Fruit fly (Drosophila melanogaster) S2 (cell line): Measurements from ENCODE around the gene CG15258.

ENCODE experiments used
- CG8478 ChIP-seq: fragments of >200 bp; optimal IDR thresholded peaks from 2 replicates; lab custom pipeline; 2018
- CTCF ChIP-seq, 2 experiments: fragments of >200 bp; optimal IDR thresholded peaks; 2 replicates each; lab custom pipeline; 2018

CG15258 gene

dm6 chr2L:15361527-15361926, at the start of gene CG15258:
Gene CG15258, minus strand, starts transcription at chr2L:15361627.
- TF ChIP-seq CTCF (optimal IDR thresholded peaks at IDR 0.05; lab: Kevin White, UChicago), result no peak
- TF ChIP-seq CG8478, result no peak

- no peak for TF ChIP-seq CG8478
- TF ChIP-seq CTCF (optimal IDR thresholded peaks at IDR 0.05; lab: Kevin White, UChicago), result no peak
Measured at dm6 chr2L:15410250-15410649, 48.8 kb upstream of the CG15258 start.

- TF ChIP-seq CG8478, result no peak
- no peak for TF ChIP-seq CTCF (optimal IDR thresholded peaks at IDR 0.05; lab: Kevin White, UChicago)
Measured at dm6 chr2L:15409108-15409507, 47.7 kb upstream of the CG15258 start.

dm6 chr2L:15407514-15407913, 46.1 kb upstream of the CG15258 start:
- TF ChIP-seq CTCF (optimal IDR thresholded peaks at IDR 0.05; lab: Kevin White, UChicago) (no peak), CG8478 (no peak)

dm6 chr2L:15407021-15407420, 45.6 kb upstream of the CG15258 start:
- TF ChIP-seq CTCF (optimal IDR thresholded peaks at IDR 0.05; lab: Kevin White, UChicago), result no peak
- TF ChIP-seq CG8478, result no peak

dm6 chr2L:15405919-15406318, 44.5 kb upstream of the CG15258 start:
- TF ChIP-seq CG8478, result no peak
- no peak for TF ChIP-seq CTCF (optimal IDR thresholded peaks at IDR 0.05; lab: Kevin White, UChicago)

dm6 chr2L:15404540-15404939, 43.1 kb upstream of the CG15258 start:
- TF ChIP-seq CTCF (optimal IDR thresholded peaks at IDR 0.05; lab: Kevin White, UChicago) (no peak), CG8478 (no peak)

dm6 chr2L:15401860-15402259, 40.4 kb upstream of the CG15258 start:
- TF ChIP-seq CTCF (optimal IDR thresholded peaks at IDR 0.05; lab: Kevin White, UChicago), result no peak
- no peak for TF ChIP-seq CG8478

dm6 chr2L:15400306-15400851, 39.0 kb upstream of the CG15258 start:
- TF ChIP-seq CTCF (optimal IDR thresholded peaks at IDR 0.05; lab: Kevin White, UChicago) (no peak), CG8478 (no peak)

- TF ChIP-seq CTCF (optimal IDR thresholded peaks at IDR 0.05; lab: Kevin White, UChicago) (no peak), CG8478 (no peak)
Measured at dm6 chr2L:15396796-15397195, 35.4 kb upstream of the CG15258 start.

dm6 chr2L:15392371-15392770, 30.9 kb upstream of the CG15258 start:
- TF ChIP-seq CG8478 (no peak), CTCF (optimal IDR thresholded peaks at IDR 0.05; lab: Kevin White, UChicago) (no peak)

dm6 chr2L:15390421-15390820, 29.0 kb upstream of the CG15258 start:
- TF ChIP-seq CTCF (optimal IDR thresholded peaks at IDR 0.05; lab: Kevin White, UChicago) (no peak), CG8478 (no peak)

dm6 chr2L:15388980-15389379, 27.6 kb upstream of the CG15258 start:
- TF ChIP-seq CTCF (optimal IDR thresholded peaks at IDR 0.05; lab: Kevin White, UChicago), result no peak
- no peak for TF ChIP-seq CG8478

- TF ChIP-seq CTCF (optimal IDR thresholded peaks at IDR 0.05; lab: Kevin White, UChicago), result no peak
- TF ChIP-seq CG8478, result no peak
Measured at dm6 chr2L:15387886-15388605, 26.6 kb upstream of the CG15258 start.

- no peak for TF ChIP-seq CG8478
- TF ChIP-seq CTCF (optimal IDR thresholded peaks at IDR 0.05; lab: Kevin White, UChicago), result no peak
Measured at dm6 chr2L:15386749-15387148, 25.3 kb upstream of the CG15258 start.

dm6 chr2L:15386075-15386474, 24.6 kb upstream of the CG15258 start:
- TF ChIP-seq CTCF (optimal IDR thresholded peaks at IDR 0.05; lab: Kevin White, UChicago) (no peak), CG8478 (no peak)

- TF ChIP-seq CG8478, result no peak
Measured at dm6 chr2L:15385340-15385739, 23.9 kb upstream of the CG15258 start.
